Worm (Caenorhabditis elegans): Measurements from ENCODE around the gene kqt-3.

The kqt-3 gene

ce11 chrII:13681063-13681462, 15.0 kb upstream of the kqt-3 start:
- TF ChIP-seq nhr-25 (tag; optimal IDR thresholded peaks at IDR 0.05; ENCODE audit: borderline replicate concordance, insufficient read depth) (peak; percentile 24), egl-43 (GFP tag; IDR thresholded peaks at IDR 0.05) (no peak), nhr-42 (GFP tag; IDR thresholded peaks at IDR 0.05) (no peak), aha-1 (tag) (peak; percentile 76), daf-8 (GFP tag; IDR thresholded peaks at IDR 0.05) (no peak), php-3 (GFP tag; IDR thresholded peaks at IDR 0.05) (0 out of 2 replicates have a peak, but pooled peaks have one; percentile 35), ceh-20 (GFP tag; IDR thresholded peaks at IDR 0.05) (0 out of 2 replicates have a peak, but pooled peaks have one; percentile 18), mxl-3 (GFP tag; optimal IDR thresholded peaks at IDR 0.05) (peak; percentile 91), dmd-6 (GFP tag; IDR thresholded peaks at IDR 0.05) (peak; percentile 49; the same call in 1 of the 2 replicates), nhr-10 (tag; optimal IDR thresholded peaks at IDR 0.05) (peak; percentile 19), cey-2 (tag; optimal IDR thresholded peaks at IDR 0.05; ENCODE audit: borderline replicate concordance, insufficient read depth) (peak; percentile 63), dve-1 (tag; optimal IDR thresholded peaks at IDR 0.05; ENCODE audit: insufficient read depth) (peak; percentile 37), nhr-48 (tag; optimal IDR thresholded peaks at IDR 0.05) (peak; percentile 49), zip-2 (tag; optimal IDR thresholded peaks at IDR 0.05) (no peak), ztf-7 (tag; optimal IDR thresholded peaks at IDR 0.05) (no peak), mxl-2 (GFP tag; conservative IDR thresholded peaks at IDR 0.05) (peak; percentile 41; the same call in 1 of the 2 replicates), mdl-1 (tag; optimal IDR thresholded peaks at IDR 0.05) (peak in 1 of 2 experiments; percentile 87), nhr-28 (tag; optimal IDR thresholded peaks at IDR 0.05) (peak; percentile 93), D1046.2 (GFP tag; IDR thresholded peaks at IDR 0.05) (no peak), hlh-30 (tag; optimal IDR thresholded peaks at IDR 0.05; ENCODE audit: insufficient read depth) (peak; percentile 85), tra-1 (GFP tag; IDR thresholded peaks at IDR 0.05) (0 out of 2 replicates have a peak, but pooled peaks have one; percentile 36), lir-3 (tag; optimal IDR thresholded peaks at IDR 0.05) (no peak), lim-7 (GFP tag; IDR thresholded peaks at IDR 0.05) (no peak), spr-3 (GFP tag; optimal IDR thresholded peaks at IDR 0.05) (no peak), nhr-77 (tag; optimal IDR thresholded peaks at IDR 0.05) (peak; percentile 66), hlh-11 (tag; optimal IDR thresholded peaks at IDR 0.05) (peak; percentile 74), lsy-2 (tag; optimal IDR thresholded peaks at IDR 0.05) (peak; percentile 5 to 47), unc-62 (GFP tag; optimal IDR thresholded peaks at IDR 0.05 in 1 of 2) (peak in 1 of 2 experiments; percentile 91), unc-62 (tag; optimal IDR thresholded peaks at IDR 0.05) (no peak)

ce11 chrII:13685581-13685980, 10.5 kb upstream of the kqt-3 start:
- TF ChIP-seq daf-16 (GFP tag; optimal IDR thresholded peaks at IDR 0.05) (no peak), daf-16 (tag; optimal IDR thresholded peaks at IDR 0.05) (no peak), unc-130 (GFP tag; optimal IDR thresholded peaks at IDR 0.05) (no peak), D1046.2 (GFP tag; IDR thresholded peaks at IDR 0.05) (no peak), lin-1 (GFP tag; IDR thresholded peaks at IDR 0.05) (no peak), ZK546.5 (tag; optimal IDR thresholded peaks at IDR 0.05) (no peak), snpc-4 (tag; optimal IDR thresholded peaks at IDR 0.05) (no peak), hlh-30 (tag; optimal IDR thresholded peaks at IDR 0.05; ENCODE audit: insufficient read depth) (no peak), rbr-2 (tag; optimal IDR thresholded peaks at IDR 0.05) (no peak), hmg-1.1 (GFP tag; IDR thresholded peaks at IDR 0.05) (no peak), mdl-1 (tag; optimal IDR thresholded peaks at IDR 0.05) (no peak), saeg-2 (GFP tag; IDR thresholded peaks at IDR 0.05) (no peak), arid-1 (GFP tag; conservative IDR thresholded peaks at IDR 0.05) (no peak), set-16 (GFP tag; IDR thresholded peaks at IDR 0.05) (peak; percentile 68), lin-38 (GFP tag; IDR thresholded peaks at IDR 0.05) (no peak), nhr-42 (GFP tag; IDR thresholded peaks at IDR 0.05) (peak; percentile 48; the same call in 1 of the 2 replicates)
